Worm (Caenorhabditis elegans): ENCODE results near the gene Y43F4A.4.
"Not testable (repeated sequence)": the region's sequence is repeated elsewhere in the genome, so short reads cannot be mapped to it uniquely, and the experiment has no call there.

Gene Y43F4A.4

DNA sequence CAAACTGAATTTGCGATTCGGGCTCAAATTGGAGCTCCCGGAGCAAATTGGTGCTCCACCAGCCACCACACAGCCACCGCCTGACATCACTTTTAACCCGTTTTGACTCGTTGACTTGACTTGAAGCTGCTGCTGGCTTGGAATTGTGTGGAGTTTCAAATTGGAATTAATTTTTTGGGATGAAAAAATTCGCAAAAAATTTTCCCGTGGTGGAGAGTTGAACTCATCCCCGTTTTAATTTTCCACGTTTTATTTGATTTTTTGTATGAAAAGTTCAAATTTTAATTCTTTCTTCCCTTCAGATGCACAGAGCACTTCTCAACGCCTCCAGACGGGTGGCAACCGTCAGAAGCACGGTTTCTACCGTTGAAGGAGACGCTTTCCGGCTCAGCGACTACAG is at the start of gene Y43F4A.4:
Gene Y43F4A.4, plus strand, starts transcription at position 301 of the 400 bp plus-strand sequence.
- TF ChIP-seq W03F9.2, him-1, dao-5 (tag; optimal IDR thresholded peaks at IDR 0.05): not testable (repeated sequence)

- TF ChIP-seq W03F9.2 (tag; optimal IDR thresholded peaks at IDR 0.05) = no peak
- no peak for TF ChIP-seq him-1 (tag; optimal IDR thresholded peaks at IDR 0.05)
- no peak for TF ChIP-seq dao-5 (tag; optimal IDR thresholded peaks at IDR 0.05)
Observed at ce11 chrIII:13201079-13201478, 44.3 kb upstream of the Y43F4A.4 start.

DNA sequence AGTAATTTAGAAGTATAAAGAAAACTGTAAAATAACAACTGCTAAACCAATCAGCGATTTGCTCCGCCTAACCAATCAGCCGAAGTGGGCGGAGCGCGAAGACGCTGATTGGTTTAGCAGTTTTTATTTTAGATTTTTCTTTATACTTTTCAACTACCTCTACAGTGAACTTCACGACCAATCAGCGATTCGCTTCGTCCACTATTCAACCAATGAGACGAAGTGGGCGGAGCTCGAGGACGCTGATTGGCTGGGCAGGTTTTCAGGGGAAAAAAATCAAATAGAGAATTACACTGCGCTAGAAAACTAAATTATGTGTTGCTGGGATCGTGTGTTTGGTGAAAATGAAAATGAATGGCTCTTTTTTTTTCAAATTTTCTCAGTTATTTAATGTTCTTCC is 43.5 kb upstream of the Y43F4A.4 start:
- TF ChIP-seq dao-5 (tag; optimal IDR thresholded peaks at IDR 0.05) (no peak), W03F9.2 (tag; optimal IDR thresholded peaks at IDR 0.05) (no peak), him-1 (tag; optimal IDR thresholded peaks at IDR 0.05) (no peak)

DNA sequence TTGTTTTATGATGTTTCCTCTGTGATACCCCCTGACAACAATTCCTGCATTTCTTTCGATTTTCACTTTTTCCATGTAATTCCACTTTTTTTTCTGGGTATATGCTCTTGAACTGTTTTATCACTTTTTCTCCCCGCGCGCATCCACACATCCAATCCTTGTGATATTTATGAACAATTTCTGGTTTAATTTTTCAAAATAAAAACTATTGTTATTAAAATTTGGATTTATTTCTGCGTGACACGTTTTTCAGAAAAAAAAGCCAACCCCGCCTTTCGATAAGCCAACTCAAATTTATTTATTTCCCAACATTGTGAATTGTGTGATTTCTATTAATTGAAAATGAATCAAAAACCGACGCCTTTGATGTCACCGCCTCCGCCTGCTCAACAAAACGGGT is 40.7 kb upstream of the Y43F4A.4 start, which contains the start of gene Y39E4B.11:
Gene Y39E4B.11, plus strand, starts transcription at position 301 of the 400 bp plus-strand sequence.
- TF ChIP-seq dao-5 (tag; optimal IDR thresholded peaks at IDR 0.05) = no peak
- TF ChIP-seq W03F9.2 (tag; optimal IDR thresholded peaks at IDR 0.05) = no peak
- TF ChIP-seq him-1 (tag; optimal IDR thresholded peaks at IDR 0.05) = no peak

DNA sequence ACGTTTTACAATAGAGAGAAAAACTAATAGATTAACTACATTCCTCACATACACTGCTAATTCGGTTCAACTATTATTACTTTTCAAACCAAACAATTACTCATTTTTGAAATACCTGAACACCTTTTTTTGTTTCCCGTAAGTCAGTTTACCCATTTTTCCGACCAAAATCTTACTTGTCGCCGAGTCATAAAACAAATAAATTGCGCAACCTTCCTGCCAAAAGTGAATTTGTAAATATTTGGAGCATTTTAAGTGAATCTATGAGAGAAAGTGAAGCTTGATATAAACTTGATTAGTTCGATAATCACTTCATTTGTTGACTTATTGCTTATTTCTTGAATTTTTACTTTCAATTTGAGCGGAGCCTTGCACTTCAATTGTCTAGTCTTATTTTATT is 36.4 kb upstream of the Y43F4A.4 start:
- TF ChIP-seq dao-5 (tag; optimal IDR thresholded peaks at IDR 0.05) (no peak), W03F9.2 (tag; optimal IDR thresholded peaks at IDR 0.05) (no peak), him-1 (tag; optimal IDR thresholded peaks at IDR 0.05) (no peak)

- TF ChIP-seq dao-5 (tag; optimal IDR thresholded peaks at IDR 0.05) (no peak), him-1 (tag; optimal IDR thresholded peaks at IDR 0.05) (no peak), W03F9.2 (tag; optimal IDR thresholded peaks at IDR 0.05) (no peak)
Observed at ce11 chrIII:13212366-13212765, 33.0 kb upstream of the Y43F4A.4 start, which contains the start of gene tsp-3. Gene tsp-3, plus strand, starts transcription at chrIII:13212666.

DNA sequence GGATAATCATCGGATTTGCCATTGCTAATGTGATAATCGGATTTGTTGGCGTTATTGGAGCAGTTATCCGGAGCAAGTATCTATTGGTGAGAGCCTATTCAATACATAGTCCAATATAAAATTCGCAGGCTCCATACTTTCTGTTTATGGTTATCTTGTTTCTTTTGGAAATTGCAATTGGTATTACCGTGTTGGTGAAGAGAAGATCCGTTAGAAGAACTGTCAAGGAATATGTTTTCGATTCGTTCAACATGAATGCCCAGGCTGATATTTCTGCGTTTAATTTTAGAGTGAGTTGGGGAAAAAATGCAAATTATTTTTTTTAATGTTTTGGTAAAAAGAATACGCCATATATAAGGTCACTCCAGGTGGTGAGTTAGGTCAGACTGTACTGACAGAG is 32.3 kb upstream of the Y43F4A.4 start:
- TF ChIP-seq W03F9.2 (tag; optimal IDR thresholded peaks at IDR 0.05) (no peak), dao-5 (tag; optimal IDR thresholded peaks at IDR 0.05) (no peak), him-1 (tag; optimal IDR thresholded peaks at IDR 0.05) (no peak)

ce11 chrIII:13215682-13216081 is 29.7 kb upstream of the Y43F4A.4 start:
- TF ChIP-seq him-1 (tag; optimal IDR thresholded peaks at IDR 0.05) (no peak), dao-5 (tag; optimal IDR thresholded peaks at IDR 0.05) (no peak), W03F9.2 (tag; optimal IDR thresholded peaks at IDR 0.05) (no peak)

DNA sequence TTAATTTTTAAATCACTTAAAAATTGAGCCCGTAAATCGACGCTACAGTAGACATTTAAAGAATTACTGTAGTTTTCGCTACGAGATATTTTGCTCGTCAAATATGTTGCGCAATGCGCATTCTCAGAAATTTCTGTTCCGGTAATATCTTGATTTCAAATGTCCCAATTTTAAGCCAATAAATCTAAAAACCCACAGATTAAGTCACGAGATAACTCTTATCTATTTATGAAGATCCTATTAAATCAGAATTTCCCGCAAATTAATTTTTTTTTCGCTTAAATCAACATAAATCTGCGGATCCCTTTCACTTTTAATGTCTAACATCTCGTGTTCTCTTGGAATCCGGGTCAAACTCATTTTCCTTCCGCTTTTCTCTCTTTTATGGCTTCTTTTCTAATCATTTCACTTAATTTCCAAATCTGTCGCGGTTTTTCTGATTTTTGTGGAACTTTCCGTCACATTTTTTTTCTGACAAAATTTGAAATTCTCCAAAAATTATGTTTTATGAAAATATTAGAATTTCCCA is 28.8 kb upstream of the Y43F4A.4 start:
- no peak for TF ChIP-seq W03F9.2 (tag; optimal IDR thresholded peaks at IDR 0.05)
- TF ChIP-seq dao-5 (tag; optimal IDR thresholded peaks at IDR 0.05) = no peak
- TF ChIP-seq him-1 (tag; optimal IDR thresholded peaks at IDR 0.05) = no peak

- TF ChIP-seq him-1 (tag; optimal IDR thresholded peaks at IDR 0.05) (no peak), dao-5 (tag; optimal IDR thresholded peaks at IDR 0.05) (no peak), W03F9.2 (tag; optimal IDR thresholded peaks at IDR 0.05) (no peak)
Observed at ce11 chrIII:13222772-13223171, 22.6 kb upstream of the Y43F4A.4 start, which contains the start of gene Y43F4A.1. Gene Y43F4A.1, plus strand, starts transcription at chrIII:13223072.

DNA sequence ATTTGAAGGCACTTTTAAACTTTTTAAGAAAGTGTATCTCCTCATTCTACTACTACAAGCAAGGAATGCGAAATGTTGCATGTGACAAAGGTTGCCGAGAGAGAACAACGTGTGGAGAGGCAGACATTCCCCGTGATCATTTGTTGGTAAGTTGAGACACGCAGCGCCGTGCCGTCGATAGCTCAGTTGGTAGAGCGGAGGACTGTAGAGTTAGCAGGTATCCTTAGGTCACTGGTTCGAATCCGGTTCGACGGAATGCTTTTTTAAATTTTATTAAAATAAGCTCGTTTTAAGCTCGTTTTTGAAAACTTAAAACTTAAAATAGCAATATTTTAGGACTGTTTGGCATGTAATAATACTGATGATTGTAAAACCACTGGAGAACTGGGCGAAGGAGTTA is 21.0 kb upstream of the Y43F4A.4 start:
- peak; percentile 16 for TF ChIP-seq dao-5 (tag; optimal IDR thresholded peaks at IDR 0.05)
- TF ChIP-seq W03F9.2 (tag; optimal IDR thresholded peaks at IDR 0.05) = no peak

DNA sequence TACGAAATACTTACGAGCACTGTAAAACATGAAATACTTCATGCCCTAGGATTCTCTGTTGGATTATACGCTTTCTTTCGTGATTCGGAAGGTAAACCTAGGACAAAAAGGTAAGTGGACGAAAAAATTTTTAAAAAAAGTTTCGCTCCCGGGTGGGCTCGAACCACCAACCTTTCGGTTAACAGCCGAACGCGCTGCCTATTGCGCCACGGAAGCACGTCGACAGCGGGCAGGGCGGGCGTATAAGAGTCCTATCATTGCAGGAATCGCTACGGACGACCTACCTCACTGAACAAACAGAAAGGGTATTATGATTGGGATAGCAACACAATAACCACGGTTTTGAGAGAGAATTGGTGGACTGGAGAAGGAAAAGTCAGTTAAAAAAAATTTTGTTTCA is 20.4 kb upstream of the Y43F4A.4 start:
- TF ChIP-seq dao-5 (tag; optimal IDR thresholded peaks at IDR 0.05) (no peak), W03F9.2 (tag; optimal IDR thresholded peaks at IDR 0.05) (no peak), him-1 (tag; optimal IDR thresholded peaks at IDR 0.05) (no peak)

- no peak for TF ChIP-seq him-1 (tag; optimal IDR thresholded peaks at IDR 0.05)
- no peak for TF ChIP-seq W03F9.2 (tag; optimal IDR thresholded peaks at IDR 0.05)
- no peak for TF ChIP-seq dao-5 (tag; optimal IDR thresholded peaks at IDR 0.05)
Observed at ce11 chrIII:13246265-13246664, 884 bp downstream of the Y43F4A.4 start, which contains the start of gene anoh-1. Gene anoh-1, plus strand, starts transcription at chrIII:13246565.

DNA sequence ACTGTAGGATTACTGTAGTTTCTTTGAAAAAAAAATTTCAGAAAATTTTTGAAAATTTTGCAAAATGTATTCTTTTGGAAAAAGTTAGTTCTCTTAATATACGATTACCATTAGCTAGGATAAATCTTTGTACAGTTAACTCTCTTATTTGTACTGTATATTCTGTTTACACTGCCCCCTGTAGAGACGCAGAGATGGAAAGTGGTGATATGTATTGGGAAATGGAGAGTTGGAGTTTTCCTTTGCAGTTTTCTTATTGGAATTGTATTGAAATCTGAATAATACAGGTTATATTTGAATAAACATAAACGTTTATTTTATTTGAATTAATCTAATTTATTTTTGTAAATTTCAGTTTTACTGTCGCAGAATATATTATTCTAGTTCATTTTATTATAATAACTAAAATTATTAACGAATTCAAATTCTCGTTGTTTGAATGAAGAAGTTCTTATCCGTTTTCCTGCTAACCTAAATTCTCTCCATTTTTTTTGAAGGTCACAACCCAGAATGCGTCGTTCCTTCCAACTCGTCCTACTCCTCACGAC is 8.9 kb downstream of the Y43F4A.4 start, which contains the start of gene F56A8.9:
Gene F56A8.9, plus strand, starts transcription at position 498 of the 548 bp plus-strand sequence.
- TF ChIP-seq W03F9.2 (tag; optimal IDR thresholded peaks at IDR 0.05) = no peak
- no peak for TF ChIP-seq him-1 (tag; optimal IDR thresholded peaks at IDR 0.05)
- TF ChIP-seq dao-5 (tag; optimal IDR thresholded peaks at IDR 0.05) = no peak

Measured in whole organism, L4/young adult.